Fruit fly (Drosophila melanogaster) whole organism, embryonic: ENCODE measurements around the gene dod.

Experiments
- Atf6 ChIP-seq: fragments of 200-800 bp; sonication (Bioruptor generic); IDR thresholded peaks from 2 replicates; pipeline ENCODE4 v1.3.6; 2022; ENCODE audit warnings: missing biosample characterization, missing genetic modification characterization
- CG1024 ChIP-seq: fragments of 200-800 bp; sonication (Bioruptor generic); IDR thresholded peaks from 2 replicates; pipeline ENCODE4 v1.3.6; 2022; ENCODE audit warnings: missing biosample characterization, missing genetic modification characterization
- CG1233 ChIP-seq: fragments of 200-800 bp; sonication (Bioruptor generic); optimal IDR thresholded peaks from 4 replicates; lab custom pipeline; 2018; ENCODE audit warnings: missing biosample characterization, mild to moderate bottlenecking, missing genetic modification characterization
- CG12659 ChIP-seq: fragments of 200-800 bp; sonication (Bioruptor generic); optimal IDR thresholded peaks from 3 replicates; lab custom pipeline; 2017; ENCODE audit warnings: mild to moderate bottlenecking, missing biosample characterization, missing genetic modification reagents, missing genetic modification characterization
- CG12769 ChIP-seq: fragments of 200-800 bp; sonication (Bioruptor generic); optimal IDR thresholded peaks from 2 replicates; lab custom pipeline; 2019; ENCODE audit warnings: missing biosample characterization, mild to moderate bottlenecking, missing genetic modification characterization, moderate library complexity
- CG14710 ChIP-seq: fragments of 200-800 bp; sonication (Bioruptor generic); optimal IDR thresholded peaks from 3 replicates; lab custom pipeline; 2019; ENCODE audit warnings: missing biosample characterization, mild to moderate bottlenecking, missing genetic modification characterization, moderate library complexity
- CG15601 ChIP-seq: fragments of 200-800 bp; sonication (Bioruptor generic); optimal IDR thresholded peaks from 3 replicates; lab custom pipeline; 2019; ENCODE audit warnings: missing biosample characterization, mild to moderate bottlenecking, missing genetic modification characterization, moderate library complexity
- CG1602 ChIP-seq: fragments of 200-800 bp; sonication (Bioruptor generic); optimal IDR thresholded peaks from 3 replicates; lab custom pipeline; 2016; ENCODE audit warnings: missing biosample characterization, missing genetic modification characterization
- CG1647 ChIP-seq: fragments of 200-800 bp; sonication (Bioruptor generic); optimal IDR thresholded peaks from 3 replicates; lab custom pipeline; 2016; ENCODE audit warnings: missing biosample characterization, missing genetic modification characterization
- CG17359 ChIP-seq: fragments of 200-800 bp; sonication (Bioruptor generic); optimal IDR thresholded peaks from 3 replicates; lab custom pipeline; 2018; ENCODE audit warnings: missing biosample characterization, mild to moderate bottlenecking, missing genetic modification characterization, moderate library complexity
- CG17385 ChIP-seq: fragments of 200-800 bp; sonication (Bioruptor generic); optimal IDR thresholded peaks from 3 replicates; lab custom pipeline; 2018; ENCODE audit warnings: missing biosample characterization, mild to moderate bottlenecking, missing genetic modification characterization
- CG30020 ChIP-seq: fragments of 200-800 bp; optimal IDR thresholded peaks from 2 replicates; lab custom pipeline; 2019; ENCODE audit warnings: missing biosample characterization, mild to moderate bottlenecking, missing genetic modification characterization, moderate library complexity
- CG32767 ChIP-seq: fragments of 200-800 bp; sonication (Bioruptor generic); IDR thresholded peaks from 2 replicates; pipeline ENCODE4 v1.3.6; 2022; ENCODE audit warnings: missing biosample characterization, missing genetic modification characterization
- CG33557 ChIP-seq: fragments of 200-800 bp; sonication (Bioruptor generic); optimal IDR thresholded peaks from 2 replicates; lab custom pipeline; 2019; ENCODE audit warnings: missing biosample characterization, mild to moderate bottlenecking, missing genetic modification characterization, moderate library complexity
- CG4424 ChIP-seq: fragments of 200-800 bp; sonication (Bioruptor generic); optimal IDR thresholded peaks from 3 replicates; lab custom pipeline; 2016; ENCODE audit warnings: missing biosample characterization, missing genetic modification characterization
- CG7357 ChIP-seq: fragments of 200-800 bp; sonication (Bioruptor generic); IDR thresholded peaks from 3 replicates; pipeline ENCODE4 v1.3.6; 2022; ENCODE audit warnings: missing biosample characterization, missing genetic modification characterization
- CoRest ChIP-seq: fragments of 200-800 bp; sonication (Bioruptor generic); optimal IDR thresholded peaks from 3 replicates; lab custom pipeline; 2018; ENCODE audit warnings: missing biosample characterization, mild to moderate bottlenecking, missing genetic modification characterization, moderate library complexity
- CrebB ChIP-seq: fragments of 200-800 bp; sonication (Bioruptor generic); optimal IDR thresholded peaks from 3 replicates; lab custom pipeline; 2018; ENCODE audit warnings: missing biosample characterization, mild to moderate bottlenecking, missing genetic modification characterization
- Dbx ChIP-seq: fragments of 200-800 bp; sonication (Bioruptor generic); IDR thresholded peaks from 3 replicates; pipeline ENCODE4 v1.3.6; 2022; ENCODE audit warnings: missing biosample characterization, missing genetic modification characterization
- Dp ChIP-seq: fragments of 200-800 bp; sonication (Bioruptor generic); optimal IDR thresholded peaks from 2 replicates; lab custom pipeline; 2018; ENCODE audit warnings: missing biosample characterization, mild to moderate bottlenecking, missing genetic modification characterization, moderate library complexity
- H2.0 ChIP-seq: fragments of 200-800 bp; sonication (Bioruptor generic); IDR thresholded peaks from 2 replicates; pipeline ENCODE4 v1.3.6; 2022; ENCODE audit warnings: missing biosample characterization, missing genetic modification characterization
- Hand ChIP-seq: fragments of 200-800 bp; sonication (Bioruptor generic); optimal IDR thresholded peaks from 2 replicates; lab custom pipeline; 2017; ENCODE audit warnings: mild to moderate bottlenecking, missing biosample characterization, missing genetic modification reagents, missing genetic modification characterization
- Hey ChIP-seq: fragments of 200-800 bp; sonication (Bioruptor generic); optimal IDR thresholded peaks from 3 replicates; lab custom pipeline; 2018; ENCODE audit warnings: missing biosample characterization, mild to moderate bottlenecking, missing genetic modification characterization
- Hr39 ChIP-seq: fragments of >200 bp; optimal IDR thresholded peaks from 2 replicates; lab custom pipeline; 2017
- Kr ChIP-seq: fragments of 200-800 bp; sonication (Bioruptor generic); optimal IDR thresholded peaks from 2 replicates; lab custom pipeline; 2017; ENCODE audit warnings: missing biosample characterization, mild to moderate bottlenecking, missing genetic modification characterization
- Med ChIP-seq: fragments of 200-800 bp; sonication (Bioruptor generic); peaks from one replicate; lab custom pipeline; 2016; ENCODE audit warnings: missing biosample characterization, missing genetic modification characterization, mild to moderate bottlenecking, inconsistent platforms, moderate library complexity
- NC2β ChIP-seq: fragments of 200-800 bp; sonication (Bioruptor generic); optimal IDR thresholded peaks from 2 replicates; lab custom pipeline; 2016; ENCODE audit warnings: missing biosample characterization, missing genetic modification characterization
- Rx ChIP-seq: fragments of 200-800 bp; sonication (Bioruptor generic); IDR thresholded peaks from 2 replicates; pipeline ENCODE4 v1.3.6; 2022; ENCODE audit warnings: missing biosample characterization, missing genetic modification characterization
- Sox102F ChIP-seq: fragments of 200-800 bp; sonication (Bioruptor generic); optimal IDR thresholded peaks from 2 replicates; lab custom pipeline; 2018; ENCODE audit warnings: missing biosample characterization, mild to moderate bottlenecking, missing genetic modification characterization, moderate library complexity
- Tbp ChIP-seq: fragments of >200 bp; optimal IDR thresholded peaks from 2 replicates; lab custom pipeline; 2018; ENCODE audit warnings: missing biosample characterization, missing genetic modification characterization
- YL-1 ChIP-seq: fragments of 200-800 bp; sonication (Bioruptor generic); optimal IDR thresholded peaks from 3 replicates; lab custom pipeline; 2017; ENCODE audit warnings: missing biosample characterization, mild to moderate bottlenecking, missing genetic modification characterization
- amos ChIP-seq: fragments of 200-800 bp; sonication (Bioruptor generic); IDR thresholded peaks from 2 replicates; pipeline ENCODE4 v1.3.6; 2022; ENCODE audit warnings: missing biosample characterization, missing genetic modification characterization; ENCODE audit not compliant: partially characterized antibody
- ase ChIP-seq: fragments of 200-800 bp; sonication (Bioruptor generic); IDR thresholded peaks from 3 replicates; pipeline ENCODE4 v1.3.6; 2022; ENCODE audit warnings: missing biosample characterization, missing genetic modification characterization
- bbx ChIP-seq: fragments of 200-800 bp; sonication (Bioruptor generic); IDR thresholded peaks from 2 replicates; pipeline ENCODE4 v1.3.6; 2022; ENCODE audit warnings: missing biosample characterization, missing genetic modification characterization; ENCODE audit not compliant: partially characterized antibody
- bsh ChIP-seq, 2 experiments: fragments of 200-800 bp; sonication (Bioruptor generic); optimal IDR thresholded peaks; 2 replicates each; lab custom pipeline; 2017 to 2018; ENCODE audit warnings: mild to moderate bottlenecking in 2 of 2, missing biosample characterization in 2 of 2, missing genetic modification characterization in 2 of 2, moderate library complexity in 1 of 2
- btn ChIP-seq: fragments of 200-800 bp; sonication (Bioruptor generic); optimal IDR thresholded peaks from 2 replicates; lab custom pipeline; 2016; ENCODE audit warnings: missing biosample characterization, missing genetic modification characterization
- corto ChIP-seq: fragments of 200-800 bp; sonication (Bioruptor generic); optimal IDR thresholded peaks from 2 replicates; lab custom pipeline; 2016; ENCODE audit warnings: missing biosample characterization, mild to moderate bottlenecking, missing genetic modification characterization, moderate library complexity
- esg ChIP-seq: fragments of 200-800 bp; sonication (Bioruptor generic); conservative IDR thresholded peaks from 2 replicates; pipeline ENCODE4 v1.3.6; 2022; ENCODE audit warnings: missing biosample characterization, missing genetic modification characterization
- ewg ChIP-seq: fragments of 200-800 bp; sonication (Bioruptor generic); optimal IDR thresholded peaks from 3 replicates; lab custom pipeline; 2017; ENCODE audit warnings: mild to moderate bottlenecking, missing biosample characterization, missing genetic modification reagents, missing genetic modification characterization
- fd64A ChIP-seq: fragments of 200-800 bp; sonication (Bioruptor generic); optimal IDR thresholded peaks from 3 replicates; lab custom pipeline; 2018; ENCODE audit warnings: missing biosample characterization, mild to moderate bottlenecking, missing genetic modification characterization
- gfzf ChIP-seq: fragments of 200-800 bp; sonication (Bioruptor generic); optimal IDR thresholded peaks from 2 replicates; lab custom pipeline; 2016; ENCODE audit warnings: missing biosample characterization, mild to moderate bottlenecking, missing genetic modification characterization, moderate library complexity
- ind ChIP-seq: fragments of 200-800 bp; sonication (Bioruptor generic); optimal IDR thresholded peaks from 3 replicates; lab custom pipeline; 2016; ENCODE audit warnings: missing biosample characterization, missing genetic modification characterization
- jing ChIP-seq: fragments of 200-800 bp; sonication (Bioruptor generic); optimal IDR thresholded peaks from 2 replicates; lab custom pipeline; 2018; ENCODE audit warnings: missing biosample characterization, mild to moderate bottlenecking, missing genetic modification characterization
- nmo ChIP-seq: fragments of 200-800 bp; sonication (Bioruptor generic); optimal IDR thresholded peaks from 2 replicates; lab custom pipeline; 2018; ENCODE audit warnings: missing biosample characterization, mild to moderate bottlenecking, missing genetic modification characterization, moderate library complexity
- odd ChIP-seq: fragments of 200-800 bp; sonication (Bioruptor generic); optimal IDR thresholded peaks from 2 replicates; lab custom pipeline; 2017; ENCODE audit warnings: missing biosample characterization, mild to moderate bottlenecking, missing genetic modification characterization
- prd ChIP-seq, 3 experiments: fragments of >200 bp in 2 of 3; fragments of 200-800 bp in 1 of 3; sonication (Bioruptor generic) in 1 of 3; optimal IDR thresholded peaks in 2 of 3; IDR thresholded peaks in 1 of 3; 2 replicates in 2 of 3; 3 replicates in 1 of 3; pipeline versions ENCODE4 v1.3.6 to Lab custom; 2017 to 2022; ENCODE audit warnings: missing biosample characterization in 1 of 3, missing genetic modification characterization in 1 of 3
- shn ChIP-seq: fragments of 200-800 bp; sonication (Bioruptor generic); optimal IDR thresholded peaks from 3 replicates; lab custom pipeline; 2016; ENCODE audit warnings: missing biosample characterization, missing genetic modification characterization
- trem ChIP-seq: fragments of 200-800 bp; optimal IDR thresholded peaks from 3 replicates; lab custom pipeline; 2019; ENCODE audit warnings: missing biosample characterization, mild to moderate bottlenecking, missing genetic modification characterization, moderate library complexity

dod gene

DNA sequence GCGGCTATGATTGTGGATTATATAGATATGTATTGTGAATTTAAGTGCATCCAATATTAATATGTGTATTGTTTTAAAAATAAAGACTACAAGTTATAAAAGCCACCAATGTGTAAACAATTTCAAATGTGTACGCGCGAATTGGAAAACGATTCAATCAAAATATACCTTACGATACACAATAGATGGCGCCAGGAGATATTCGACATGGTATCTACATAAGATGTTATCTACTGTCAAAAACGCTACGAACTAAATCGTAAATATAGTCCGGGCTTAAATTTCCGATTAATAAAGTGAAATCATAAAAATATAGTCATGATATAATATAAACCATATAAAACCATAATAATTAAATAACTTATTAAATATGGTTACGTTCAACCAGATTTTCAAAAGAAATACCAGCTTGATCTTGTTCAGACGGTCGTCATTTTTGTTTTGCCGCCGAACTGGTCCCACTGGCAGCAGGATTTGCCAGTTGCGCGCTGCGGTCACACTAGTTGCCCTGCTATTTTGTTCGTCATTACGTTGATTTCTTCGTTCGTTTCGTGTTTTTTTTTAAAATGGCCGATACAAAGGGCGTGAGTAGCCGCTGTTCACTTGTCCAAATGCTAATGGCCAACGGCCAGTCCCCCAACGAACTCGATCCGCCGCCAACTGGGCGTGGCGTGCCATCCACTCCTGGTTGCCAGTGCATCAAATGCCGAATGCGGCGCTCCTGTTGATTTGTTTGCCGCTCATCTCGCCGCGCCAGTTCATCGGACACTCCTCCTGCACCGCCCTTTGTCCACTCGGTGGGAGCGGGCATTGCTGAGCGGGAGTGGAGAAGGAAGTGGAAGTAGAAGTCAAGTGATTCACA, 12.9 kb downstream of the dod start, which contains the start of gene Septin1 (continued):
- TF ChIP-seq CG12659 (GFP tag; lab: Kevin White, UChicago) (peak; percentile 54), CG15601 (tag; lab: Kevin White, UChicago) (peak; percentile 47), CG7357 (no peak), trem (tag; lab: Kevin White, UChicago) (peak; percentile 63), CrebB (tag; lab: Kevin White, UChicago) (no peak), Sox102F (GFP tag; lab: Kevin White, UChicago) (no peak), CG12769 (tag; lab: Kevin White, UChicago) (no peak), CG14710 (tag; lab: Kevin White, UChicago) (peak; percentile 57), CG32767 (GFP tag; lab: Robert Waterston, UW) (no peak), gfzf (peak; percentile 79), corto (GFP tag; lab: Kevin White, UChicago) (no peak), YL-1 (GFP tag; lab: Kevin White, UChicago) (peak; percentile 16), CG4424 (no peak), Rx (no peak), CG1602 (no peak), NC2β (GFP tag; lab: Kevin White, UChicago) (no peak), bsh (GFP tag; optimal IDR thresholded peaks at IDR 0.05; lab: Kevin White, UChicago) (peak in 1 of 2 experiments; percentile 4), Tbp (GFP tag; lab: Kevin White, UChicago) (no peak), CG30020 (tag; lab: Kevin White, UChicago) (peak; percentile 8), Dp (GFP tag; lab: Kevin White, UChicago) (peak; percentile 78), H2.0 (GFP tag; lab: Robert Waterston, UW) (no peak), CG1233 (no peak), CG1024 (no peak), Kr (GFP tag; lab: Kevin White, UChicago) (no peak), Dbx (GFP tag; lab: Robert Waterston, UW) (no peak), ind (no peak), fd64A (GFP tag; lab: Kevin White, UChicago) (no peak), shn (GFP tag; lab: Kevin White, UChicago) (no peak), amos (GFP tag; lab: Robert Waterston, UW) (peak; percentile 49; the same call in 1 of the 2 replicates), Hand (GFP tag; lab: Kevin White, UChicago) (no peak), bbx (GFP tag; lab: Robert Waterston, UW) (no peak; the same call in 1 of the 2 replicates), Med (GFP tag; lab: Kevin White, UChicago) (peak; percentile 9), nmo (peak; percentile 50), CG17359 (tag; lab: Kevin White, UChicago) (no peak), Hey (tag; lab: Kevin White, UChicago) (no peak), CG33557 (no peak), ase (GFP tag; lab: Robert Waterston, UW) (no peak), esg (GFP tag; lab: Robert Waterston, UW) (no peak), btn (GFP tag; lab: Kevin White, UChicago) (no peak), CG17385 (GFP tag; lab: Kevin White, UChicago) (no peak), ewg (no peak), CoRest (tag; lab: Kevin White, UChicago) (peak; percentile 16), odd (GFP tag; lab: Kevin White, UChicago) (no peak), Hr39 (lab: Kevin White, UChicago) (no peak), CG1647 (GFP tag; lab: Kevin White, UChicago) (no peak), prd (optimal IDR thresholded peaks at IDR 0.05; lab: Kevin White, UChicago) (no peak), prd (GFP tag; IDR thresholded peaks at IDR 0.05; lab: Robert Waterston, UW) (no peak), Atf6 (no peak), jing (no peak)
